Fruit fly (Drosophila melanogaster): ENCODE data around the gene CG14829.

Gene CG14829

dm6 chr3L:7241217-7241859 lies 3.4 kb upstream of the CG14829 start, which contains the start of the genes RpL18 and Neos (continued):
- TF ChIP-seq CG10431 (GFP tag; optimal IDR thresholded peaks at IDR 0.05) (peak; percentile 80), ara (GFP tag; IDR thresholded peaks at IDR 0.05) (peak; percentile 41), HHEX (GFP tag; optimal IDR thresholded peaks at IDR 0.05) (peak; percentile 81), CG13296 (GFP tag; optimal IDR thresholded peaks at IDR 0.05) (peak; percentile 91), row (GFP tag; IDR thresholded peaks at IDR 0.05) (peak; percentile 88), CG4282 (GFP tag; optimal IDR thresholded peaks at IDR 0.05) (peak; percentile 45), cwo (GFP tag; optimal IDR thresholded peaks at IDR 0.05) (peak; percentile 23), Jarid2 (GFP tag; optimal IDR thresholded peaks at IDR 0.05) (peak; percentile 61), fd96Cb (tag; optimal IDR thresholded peaks at IDR 0.05) (peak; percentile 5), CG7987 (GFP tag; optimal IDR thresholded peaks at IDR 0.05) (peak; percentile 91), prd (optimal IDR thresholded peaks at IDR 0.05) (no peak), prd (GFP tag; IDR thresholded peaks at IDR 0.05) (peak; percentile 47; the same call in 2 of the 3 replicates), gro (GFP tag; optimal IDR thresholded peaks at IDR 0.05) (peak; percentile 82), emc (GFP tag; optimal IDR thresholded peaks at IDR 0.05) (peak; percentile 30), mirr (GFP tag; optimal IDR thresholded peaks at IDR 0.05) (peak; percentile 74), Neu2 (GFP tag; optimal IDR thresholded peaks at IDR 0.05; ENCODE audit: borderline replicate concordance) (no peak), CG4328 (GFP tag; optimal IDR thresholded peaks at IDR 0.05) (peak; percentile 79), fd3F (GFP tag; optimal IDR thresholded peaks at IDR 0.05) (peak; percentile 50), repo (GFP tag; optimal IDR thresholded peaks at IDR 0.05) (peak; percentile 64), BtbVII (GFP tag; optimal IDR thresholded peaks at IDR 0.05) (peak; percentile 81), ham (GFP tag; IDR thresholded peaks at IDR 0.05) (no peak), ci (GFP tag; IDR thresholded peaks at IDR 0.05) (peak; percentile 93), Fer1 (GFP tag; optimal IDR thresholded peaks at IDR 0.05) (peak; percentile 87), CG34224 (GFP tag; IDR thresholded peaks at IDR 0.05; ENCODE audit: partially characterized antibody) (no peak), corto (GFP tag; optimal IDR thresholded peaks at IDR 0.05) (peak; percentile 20), wek (GFP tag; optimal IDR thresholded peaks at IDR 0.05) (peak; percentile 87), CG34376 (GFP tag; optimal IDR thresholded peaks at IDR 0.05) (peak; percentile 89), dm (GFP tag; optimal IDR thresholded peaks at IDR 0.05) (peak; percentile 93), chif (GFP tag; optimal IDR thresholded peaks at IDR 0.05) (peak; percentile 49 to 56), onecut (GFP tag; IDR thresholded peaks at IDR 0.05) (peak; percentile 77), CG6689 (GFP tag; IDR thresholded peaks at IDR 0.05) (0 out of 2 replicates have a peak, but pooled peaks have one; percentile 40), CG30020 (tag; optimal IDR thresholded peaks at IDR 0.05) (peak; percentile 53), her (GFP tag; optimal IDR thresholded peaks at IDR 0.05) (peak; percentile 21), shn (GFP tag; optimal IDR thresholded peaks at IDR 0.05) (peak; percentile 73), CG10267 (tag; optimal IDR thresholded peaks at IDR 0.05) (peak; percentile 78), Myb (GFP tag; optimal IDR thresholded peaks at IDR 0.05) (peak; percentile 36), sens (GFP tag) (peak; percentile 95), CG31441 (GFP tag; IDR thresholded peaks at IDR 0.05) (peak; percentile 75), MBD-R2 (GFP tag; IDR thresholded peaks at IDR 0.05) (peak; percentile 61; the same call in 1 of the 2 replicates), CG17186 (GFP tag; optimal IDR thresholded peaks at IDR 0.05) (peak; percentile 100), CG4424 (GFP tag; optimal IDR thresholded peaks at IDR 0.05) (peak; percentile 72), CG32772 (GFP tag; IDR thresholded peaks at IDR 0.05) (no peak), CG15601 (tag; optimal IDR thresholded peaks at IDR 0.05) (peak; percentile 80), dmrt11E (tag; optimal IDR thresholded peaks at IDR 0.05) (peak; percentile 62), insv (GFP tag; optimal IDR thresholded peaks at IDR 0.05) (peak in 1 of 2 experiments; percentile 68), bowl (GFP tag; IDR thresholded peaks at IDR 0.05) (no peak), CG7786 (GFP tag; optimal IDR thresholded peaks at IDR 0.05) (peak; percentile 18), CG15514 (GFP tag; optimal IDR thresholded peaks at IDR 0.05) (peak; percentile 80), maf-S (GFP tag; optimal IDR thresholded peaks at IDR 0.05) (peak; percentile 38), CG2712 (tag; optimal IDR thresholded peaks at IDR 0.05) (peak; percentile 74)
